Fruit fly (Drosophila melanogaster) whole organism: ENCODE results near the gene gig.

Source experiments
- CG8478 ChIP-seq: fragments of >200 bp; optimal IDR thresholded peaks from 2 replicates; lab custom pipeline; 2018; ENCODE audit warnings: inconsistent platforms
- Dll ChIP-seq: fragments of >200 bp; optimal IDR thresholded peaks from 2 replicates; lab custom pipeline; 2017
- EcR ChIP-seq, 2 experiments: fragments of >200 bp; optimal IDR thresholded peaks; 2 replicates each; lab custom pipeline; 2017; ENCODE audit warnings: missing biosample characterization in 2 of 2, missing genetic modification characterization in 2 of 2, missing genetic modification reagents in 2 of 2
- pan ChIP-seq: fragments of >200 bp; optimal IDR thresholded peaks from 2 replicates; lab custom pipeline; 2017
- psq ChIP-seq: fragments of >200 bp; optimal IDR thresholded peaks from 2 replicates; lab custom pipeline; 2017
- usp ChIP-seq: fragments of >200 bp; optimal IDR thresholded peaks from 2 replicates; lab custom pipeline; 2017; ENCODE audit warnings: missing biosample characterization, missing genetic modification characterization, mixed read lengths

The gig gene

DNA sequence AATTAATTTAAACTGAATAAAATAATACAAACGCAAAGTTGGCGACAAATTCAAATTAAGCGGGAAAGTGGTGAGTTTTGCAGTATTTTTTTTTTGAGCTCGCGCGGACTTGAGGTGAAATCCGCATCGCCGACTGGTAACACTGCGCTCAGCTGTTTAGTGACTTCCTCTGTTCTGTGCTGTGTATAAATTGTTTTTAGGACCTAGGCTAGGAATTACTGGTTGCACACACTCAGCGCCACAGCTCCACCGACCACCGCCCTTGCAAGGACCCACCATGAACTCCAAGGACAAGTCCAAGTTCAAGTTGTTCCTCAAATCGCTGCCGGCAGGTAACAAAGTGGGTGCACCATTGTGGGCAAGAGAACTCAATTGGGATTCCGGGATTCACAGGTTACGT lies at the start of gene gig:
Gene gig (plus strand): TSS at position 150 of the 400 bp plus-strand sequence.
- TF ChIP-seq psq (lab: Kevin White, UChicago) (no peak), EcR (GFP tag; optimal IDR thresholded peaks at IDR 0.05; lab: Kevin White, UChicago) (no peak), Dll (lab: Kevin White, UChicago) (no peak), pan (no peak), CG8478 (lab: Kevin White, UChicago) (no peak), usp (GFP tag; lab: Kevin White, UChicago) (no peak)

DNA sequence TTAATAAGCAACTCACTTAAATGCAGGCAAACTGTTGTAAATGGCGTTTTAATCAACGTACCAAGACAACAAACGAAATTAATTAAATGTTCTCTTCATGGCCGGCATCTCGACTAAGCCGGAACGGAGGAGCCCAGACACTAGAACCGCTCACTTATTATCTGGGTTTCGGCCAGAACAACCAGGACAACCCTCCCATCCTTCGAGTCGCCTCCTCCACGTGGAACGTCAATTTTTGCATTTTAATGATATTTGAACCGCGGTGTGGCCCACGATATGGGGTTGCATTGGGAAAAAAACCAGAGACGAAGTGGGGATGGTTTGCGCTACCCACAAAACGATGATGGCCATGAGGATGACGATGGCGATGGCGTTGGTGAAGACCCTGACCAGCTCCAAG lies 43.9 kb upstream of the gig start:
- TF ChIP-seq EcR (GFP tag; optimal IDR thresholded peaks at IDR 0.05; lab: Kevin White, UChicago) (no peak), pan (no peak), Dll (lab: Kevin White, UChicago) (no peak), psq (lab: Kevin White, UChicago) (no peak)

DNA sequence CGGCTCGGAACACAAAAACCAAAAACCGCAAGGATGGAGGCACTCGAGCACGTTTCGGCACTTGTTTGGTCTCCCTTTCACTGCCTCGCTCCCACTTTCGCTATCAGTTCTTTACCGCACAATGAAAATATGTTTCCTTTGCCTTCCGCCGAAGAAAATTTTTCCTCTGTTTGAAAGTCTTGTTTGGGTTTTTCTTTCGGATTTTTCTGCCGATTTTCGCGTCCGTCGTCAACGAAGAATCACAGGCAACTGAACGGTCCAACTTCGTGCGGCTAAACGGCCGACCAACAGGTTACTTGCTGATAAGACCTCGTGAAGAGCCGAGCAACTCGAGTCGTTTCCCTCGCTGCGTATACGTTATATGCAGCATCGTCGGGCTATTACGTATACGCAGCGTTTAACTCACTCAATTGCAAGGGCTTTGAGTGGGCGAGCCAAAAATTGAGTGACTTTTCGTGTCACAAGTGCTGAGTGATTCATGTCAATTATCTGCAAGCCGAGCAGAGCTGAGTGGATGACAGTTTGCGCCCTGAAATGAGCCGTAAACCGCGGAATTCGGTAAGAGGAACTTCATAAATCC lies 40.1 kb upstream of the gig start, which contains the start of gene sNPF-R:
Gene sNPF-R (minus strand): TSS at position 253 of the 580 bp plus-strand sequence.
- TF ChIP-seq usp (GFP tag; lab: Kevin White, UChicago) (no peak), pan (no peak), CG8478 (lab: Kevin White, UChicago) (no peak), psq (lab: Kevin White, UChicago) (no peak), Dll (lab: Kevin White, UChicago) (no peak), EcR (GFP tag; optimal IDR thresholded peaks at IDR 0.05; lab: Kevin White, UChicago) (no peak)

DNA sequence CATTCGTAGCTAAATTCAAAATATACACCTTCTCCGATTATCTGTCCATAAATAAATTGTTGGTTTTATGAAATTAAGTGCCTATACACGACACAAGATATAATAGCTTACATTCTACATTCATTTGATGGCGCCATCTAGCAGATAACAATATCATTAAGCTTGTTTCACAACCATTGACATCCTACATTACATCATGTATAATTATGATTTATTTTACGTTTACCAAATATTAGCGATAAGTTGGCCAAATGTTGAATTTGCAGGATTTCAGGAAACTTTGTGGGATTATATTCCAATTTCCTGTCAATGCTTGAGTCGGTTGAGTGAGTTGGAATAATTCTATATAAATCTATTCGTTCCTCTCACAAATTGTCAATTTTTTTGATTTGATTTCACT lies 31.7 kb upstream of the gig start:
- no peak for TF ChIP-seq CG8478 (lab: Kevin White, UChicago)
- no peak for TF ChIP-seq Dll (lab: Kevin White, UChicago)
- TF ChIP-seq psq (lab: Kevin White, UChicago): no peak
- TF ChIP-seq EcR (GFP tag; optimal IDR thresholded peaks at IDR 0.05; lab: Kevin White, UChicago): no peak
- no peak for TF ChIP-seq pan
- no peak for TF ChIP-seq usp (GFP tag; lab: Kevin White, UChicago)

DNA sequence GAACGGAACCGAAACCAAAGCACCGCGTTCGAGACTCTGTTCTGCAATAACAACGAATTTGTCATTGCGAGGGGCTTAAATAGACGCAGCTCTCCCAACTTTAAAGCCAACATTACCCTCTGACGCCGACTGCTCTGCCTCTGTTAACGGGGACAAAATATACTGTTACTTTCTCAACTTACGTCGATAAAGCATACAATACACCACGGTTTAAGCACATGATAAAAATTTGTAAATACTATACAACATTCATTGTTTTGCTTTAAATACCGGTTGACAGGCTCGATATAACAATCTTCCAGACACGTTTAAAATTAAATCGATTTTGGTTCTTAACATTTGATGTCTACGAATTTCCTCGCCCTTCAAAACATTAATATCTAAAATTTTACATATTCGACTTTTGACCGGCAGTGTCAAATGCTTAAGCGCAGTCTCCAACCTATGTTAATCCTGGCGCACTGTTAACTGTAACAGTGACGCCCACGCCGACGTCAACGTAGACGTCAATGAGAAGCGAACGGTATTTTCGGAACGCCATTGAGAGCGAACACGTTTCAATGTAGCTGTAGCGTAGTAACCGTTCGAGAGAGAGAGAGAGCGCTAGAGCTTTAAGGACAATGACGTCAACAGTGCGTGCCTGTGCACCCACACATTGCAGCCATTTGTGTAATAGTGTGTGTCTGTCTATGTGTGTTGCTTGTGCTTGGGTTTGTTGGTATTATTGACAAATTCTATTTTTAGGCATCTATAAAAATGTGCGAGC lies 25.0 kb upstream of the gig start, which contains the start of gene CG14186:
Gene CG14186 (minus strand): TSS at position 51 of the 766 bp plus-strand sequence.
- TF ChIP-seq EcR (GFP tag; optimal IDR thresholded peaks at IDR 0.05; lab: Kevin White, UChicago) (no peak), Dll (lab: Kevin White, UChicago) (no peak), pan (no peak), psq (lab: Kevin White, UChicago) (no peak), CG8478 (lab: Kevin White, UChicago) (no peak), usp (GFP tag; lab: Kevin White, UChicago) (no peak)

DNA sequence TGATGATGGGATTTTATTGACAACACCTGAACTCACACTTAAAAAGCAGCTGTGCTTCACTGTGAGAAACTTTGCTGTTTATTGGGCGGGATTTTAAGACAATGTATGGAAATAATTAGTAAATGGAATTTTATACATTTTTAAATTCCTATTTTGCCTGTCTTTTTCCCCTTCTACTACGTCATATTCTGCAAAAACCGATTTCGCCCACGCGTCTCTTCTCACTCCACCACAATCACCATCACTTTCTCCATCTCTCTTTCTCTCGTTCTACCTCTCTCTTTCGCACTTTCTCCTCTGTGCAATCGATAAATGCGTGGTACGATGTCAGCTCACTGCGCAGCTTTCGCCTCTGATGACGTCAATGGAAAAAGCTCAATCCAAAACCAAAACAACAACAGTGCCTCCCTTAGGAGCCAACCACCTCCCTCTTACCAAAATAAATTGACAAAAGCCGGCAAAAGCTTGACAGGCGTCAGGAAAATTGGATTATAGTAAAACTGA lies 24.4 kb upstream of the gig start:
- no peak for TF ChIP-seq pan
- no peak for TF ChIP-seq CG8478 (lab: Kevin White, UChicago)
- no peak for TF ChIP-seq Dll (lab: Kevin White, UChicago)
- TF ChIP-seq usp (GFP tag; lab: Kevin White, UChicago): no peak
- no peak for TF ChIP-seq EcR (GFP tag; optimal IDR thresholded peaks at IDR 0.05; lab: Kevin White, UChicago)
- TF ChIP-seq psq (lab: Kevin White, UChicago): no peak

DNA sequence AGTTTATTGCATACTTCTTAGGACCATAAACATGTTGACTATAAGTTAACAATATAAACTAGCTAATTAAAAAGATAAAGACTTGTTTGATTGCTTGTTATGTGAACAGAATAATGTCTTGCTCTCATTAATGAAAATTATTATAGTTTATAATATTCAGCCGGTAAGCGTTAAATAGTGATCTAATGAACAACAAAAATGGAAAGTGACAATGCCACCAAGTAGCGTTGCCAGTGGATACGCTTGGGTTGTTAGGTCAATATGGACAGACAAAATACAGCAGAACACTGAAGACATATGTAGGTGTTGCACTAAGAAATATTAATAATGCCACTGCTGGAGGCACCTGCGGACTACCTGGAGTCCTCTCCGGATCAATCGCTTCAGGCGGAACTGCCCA lies 23.2 kb upstream of the gig start, which contains the start of gene CG14185:
Gene CG14185 (plus strand): TSS at position 301 of the 400 bp plus-strand sequence.
- TF ChIP-seq pan (no peak), usp (GFP tag; lab: Kevin White, UChicago) (no peak), psq (lab: Kevin White, UChicago) (no peak), CG8478 (lab: Kevin White, UChicago) (no peak), Dll (lab: Kevin White, UChicago) (no peak), EcR (GFP tag; optimal IDR thresholded peaks at IDR 0.05; lab: Kevin White, UChicago) (no peak)

DNA sequence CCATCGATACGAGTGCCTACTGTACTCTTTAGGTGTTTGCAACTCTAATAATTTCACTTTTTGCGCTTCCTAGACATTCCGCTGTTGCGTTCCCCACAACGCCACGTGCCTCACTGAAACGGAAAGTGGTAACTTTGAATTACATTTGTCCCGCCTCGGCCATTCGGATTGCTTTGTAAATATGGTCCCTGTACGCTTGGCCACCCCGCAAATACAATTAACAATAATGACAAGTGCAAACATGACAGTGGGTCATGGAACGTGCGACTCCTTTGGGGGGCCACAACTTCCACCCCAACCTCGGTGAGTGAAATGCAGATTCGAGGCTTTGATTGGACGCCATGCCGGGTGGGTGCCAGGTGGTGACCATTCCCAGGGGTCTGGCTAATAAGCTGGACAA lies 17.5 kb upstream of the gig start, which contains the start of gene Ir76b:
Gene Ir76b (minus strand): TSS at position 101 of the 400 bp plus-strand sequence.
- TF ChIP-seq Dll (lab: Kevin White, UChicago) (no peak), usp (GFP tag; lab: Kevin White, UChicago) (no peak)

DNA sequence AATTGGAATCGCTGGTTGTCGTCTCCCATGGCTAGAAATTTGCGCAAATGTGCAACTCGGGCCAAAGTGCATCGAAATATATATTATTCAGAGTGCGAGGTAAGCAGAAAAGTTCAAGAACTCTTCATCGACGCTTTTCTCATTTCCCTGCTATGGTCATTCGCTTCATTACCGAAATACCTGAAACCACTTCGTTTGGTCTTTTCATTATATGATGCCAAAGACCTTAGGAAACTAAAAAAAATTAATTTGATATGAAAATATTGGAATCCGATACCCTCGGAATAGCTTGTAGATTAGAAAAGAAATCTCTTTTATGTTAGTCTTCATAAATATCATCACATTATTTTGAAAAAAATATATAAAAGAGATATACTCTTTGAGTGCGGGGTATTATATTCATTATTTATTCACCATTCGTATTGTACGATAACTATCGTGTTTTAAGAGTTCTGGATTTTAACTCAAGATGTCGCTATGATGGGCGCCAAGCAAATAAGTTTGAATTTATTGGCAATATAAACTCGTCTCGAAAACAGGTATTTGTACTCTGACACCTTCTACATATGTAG lies 16.1 kb upstream of the gig start, which contains the start of gene CG14187:
Gene CG14187 (minus strand): TSS at position 51 of the 572 bp plus-strand sequence.
- TF ChIP-seq CG8478 (lab: Kevin White, UChicago) (no peak), psq (lab: Kevin White, UChicago) (no peak), usp (GFP tag; lab: Kevin White, UChicago) (no peak), Dll (lab: Kevin White, UChicago) (no peak), EcR (GFP tag; optimal IDR thresholded peaks at IDR 0.05; lab: Kevin White, UChicago) (no peak)

DNA sequence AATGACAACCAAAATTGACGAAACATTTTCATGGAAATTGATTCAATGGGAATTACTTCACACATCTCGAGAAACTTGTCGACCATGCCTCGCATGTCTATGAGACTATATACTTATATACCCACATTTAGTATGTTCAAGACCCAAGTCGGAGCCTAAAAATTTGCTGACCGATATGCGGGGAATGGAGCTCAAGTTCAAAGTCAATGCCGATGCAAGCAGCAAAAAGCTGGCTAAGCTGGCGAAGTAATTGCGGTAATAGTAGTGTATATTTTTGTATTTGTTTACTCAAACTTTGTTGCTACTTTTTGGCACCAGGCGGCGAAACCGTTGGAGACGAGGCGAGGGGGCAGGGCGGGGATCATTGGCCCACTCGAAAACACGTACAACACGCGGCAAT lies 5.9 kb upstream of the gig start:
- no peak for TF ChIP-seq CG8478 (lab: Kevin White, UChicago)
- TF ChIP-seq EcR (GFP tag; optimal IDR thresholded peaks at IDR 0.05; lab: Kevin White, UChicago): no peak
- TF ChIP-seq usp (GFP tag; lab: Kevin White, UChicago): no peak
- TF ChIP-seq pan: no peak
- no peak for TF ChIP-seq psq (lab: Kevin White, UChicago)
- no peak for TF ChIP-seq Dll (lab: Kevin White, UChicago)

DNA sequence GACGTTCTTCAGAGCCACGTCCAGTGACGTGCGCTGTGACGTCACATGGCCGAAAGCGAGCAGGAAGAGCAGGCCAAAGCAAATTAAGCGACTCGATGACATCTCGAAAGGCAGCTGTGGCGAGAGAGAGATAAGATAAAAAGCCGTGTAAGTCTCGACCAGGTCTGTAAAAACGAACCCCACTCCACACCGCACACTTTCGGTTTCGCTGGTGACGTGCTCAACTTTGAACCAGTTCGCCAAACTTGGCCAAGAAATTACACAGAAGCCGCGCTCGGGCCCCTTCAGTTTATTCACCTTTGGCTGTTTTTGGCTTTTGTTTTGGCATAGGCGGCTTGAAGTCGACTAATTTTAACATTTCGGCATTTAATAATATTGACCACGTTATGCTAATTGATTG lies 2.9 kb upstream of the gig start:
- no peak for TF ChIP-seq Dll (lab: Kevin White, UChicago)
